Worm (Caenorhabditis elegans) whole organism, young adult: Measurements from ENCODE around the gene F33D4.4.

Experiments
- F49E8.2 ChIP-seq: sonication (generic microtip); optimal IDR thresholded peaks from 3 replicates; lab custom pipeline; 2017; ENCODE audit warnings: missing genetic modification characterization, mild to moderate bottlenecking, missing compliant biosample characterization, antibody characterized with exemption, moderate library complexity; ENCODE audit not compliant: insufficient read depth
- Y56A3A.18 ChIP-seq: fragments of 200-800 bp; sonication (Bioruptor generic); IDR thresholded peaks from 2 replicates; pipeline ENCODE4 v1.3.6; 2022; ENCODE audit warnings: missing genetic modification reagents, missing genetic modification characterization, missing compliant biosample characterization
- attf-5 ChIP-seq: fragments of 200-800 bp; sonication (Bioruptor generic); optimal IDR thresholded peaks from 2 replicates; lab custom pipeline; 2018; ENCODE audit warnings: mild to moderate bottlenecking, missing genetic modification characterization, missing compliant biosample characterization
- attf-6 ChIP-seq: fragments of 200-800 bp; sonication (Bioruptor generic); IDR thresholded peaks from 2 replicates; pipeline ENCODE4 v1.3.6; 2022; ENCODE audit warnings: missing genetic modification reagents, missing genetic modification characterization, missing compliant biosample characterization
- ceh-58 ChIP-seq: fragments of 200-800 bp; sonication (Bioruptor generic); IDR thresholded peaks from 2 replicates; pipeline ENCODE4 v1.3.6; 2022; ENCODE audit warnings: missing genetic modification characterization, missing compliant biosample characterization
- egrh-3 ChIP-seq: fragments of 200-800 bp; sonication (Bioruptor generic); IDR thresholded peaks from 2 replicates; pipeline ENCODE4 v1.3.6; 2022; ENCODE audit warnings: missing genetic modification reagents, missing genetic modification characterization, missing compliant biosample characterization
- hmg-1.2 ChIP-seq: fragments of 200-800 bp; sonication (Bioruptor generic); IDR thresholded peaks from 2 replicates; pipeline ENCODE4 v1.3.6; 2022; ENCODE audit warnings: missing genetic modification reagents, missing genetic modification characterization, missing compliant biosample characterization
- nhr-27 ChIP-seq: fragments of 200-800 bp; sonication (Bioruptor generic); optimal IDR thresholded peaks from 2 replicates; lab custom pipeline; 2018; ENCODE audit warnings: mild to moderate bottlenecking, missing genetic modification characterization, moderate library complexity, missing compliant biosample characterization
- sdz-38 ChIP-seq: sonication (generic microtip); optimal IDR thresholded peaks from 2 replicates; lab custom pipeline; 2016; ENCODE audit warnings: missing genotype, missing genetic modification characterization, missing compliant biosample characterization
- snpc-4 ChIP-seq, 5 experiments: fragments of 150-350 bp in 1 of 5; sonication (generic microtip) in 4 of 5; optimal IDR thresholded peaks; 2 replicates each; lab custom pipeline; 2014 to 2018; ENCODE audit warnings: missing genetic modification characterization in 5 of 5, missing biosample characterization in 3 of 5, antibody characterized with exemption in 2 of 5, mild to moderate bottlenecking in 2 of 5, missing compliant biosample characterization in 2 of 5, missing genotype in 2 of 5, moderate library complexity in 2 of 5, missing genetic modification reagents in 1 of 5
- unc-62 ChIP-seq: fragments of 150-350 bp; optimal IDR thresholded peaks from 2 replicates; lab custom pipeline; 2014; ENCODE audit warnings: missing biosample characterization, missing genetic modification reagents, missing genetic modification characterization
- ztf-26 ChIP-seq: sonication (generic microtip); optimal IDR thresholded peaks from 2 replicates; lab custom pipeline; 2017; ENCODE audit warnings: missing genetic modification characterization, missing compliant biosample characterization

- no peak for TF ChIP-seq ceh-58
- no peak for TF ChIP-seq unc-62 (GFP tag; lab: Kevin White, UChicago)
- TF ChIP-seq snpc-4 (GFP tag; optimal IDR thresholded peaks at IDR 0.05; lab: Kevin White, UChicago): no peak
- TF ChIP-seq snpc-4 (tag; optimal IDR thresholded peaks at IDR 0.05; lab: Kevin White, UChicago): no peak
- TF ChIP-seq ztf-26 (tag; lab: Kevin White, UChicago): no peak
- no peak for TF ChIP-seq nhr-27
- TF ChIP-seq Y56A3A.18: no peak
- TF ChIP-seq attf-6 (GFP tag; lab: Robert Waterston, UW): no peak
- no peak for TF ChIP-seq attf-5 (GFP tag; lab: Kevin White, UChicago)
- no peak for TF ChIP-seq F49E8.2 (tag; lab: Kevin White, UChicago)
- TF ChIP-seq hmg-1.2 (GFP tag; lab: Robert Waterston, UW): no peak
- no peak for TF ChIP-seq egrh-3 (GFP tag; lab: Robert Waterston, UW)
- TF ChIP-seq sdz-38 (tag; lab: Kevin White, UChicago): no peak
These were observed 5.5 kb upstream of the F33D4.4 start for ce11 chrIV:7712252-7712651.
